Fruit fly (Drosophila melanogaster): ENCODE data around the gene Itgbn.

The Itgbn gene

DNA sequence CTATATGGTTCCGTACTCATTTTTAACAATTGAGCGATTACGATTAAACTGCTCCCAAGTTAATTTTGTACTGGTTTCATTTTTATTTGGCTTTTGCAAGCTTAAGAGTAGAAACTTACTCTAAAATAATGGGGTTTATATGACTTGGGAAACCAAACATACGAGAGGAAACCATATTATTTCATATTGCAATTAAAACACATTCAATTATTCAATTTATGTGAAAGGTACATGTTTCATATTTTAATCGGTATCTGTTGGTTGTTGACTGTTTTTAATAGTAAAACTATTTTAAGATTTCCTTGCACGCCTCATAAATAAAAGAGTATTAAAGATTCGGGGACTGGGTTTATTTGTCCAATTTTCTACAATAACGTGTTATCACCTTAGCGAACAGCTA lies 31.4 kb downstream of the Itgbn start, which contains the start of gene CG33510:
CG33510 (minus strand) TSS at position 59 of the 400 bp plus-strand sequence.
- TF ChIP-seq woc (GFP tag; optimal IDR thresholded peaks at IDR 0.05) (no peak), dl (GFP tag; optimal IDR thresholded peaks at IDR 0.05; ENCODE audit: insufficient read depth in 1 of 2, partially characterized antibody in 2 of 2) (no peak), brk (GFP tag; optimal IDR thresholded peaks at IDR 0.05) (no peak), fru (GFP tag; optimal IDR thresholded peaks at IDR 0.05) (peak; percentile 57), Dfd (GFP tag; optimal IDR thresholded peaks at IDR 0.05) (no peak), Abd-B (GFP tag; optimal IDR thresholded peaks at IDR 0.05) (no peak), Dif (GFP tag; optimal IDR thresholded peaks at IDR 0.05; ENCODE audit: partially characterized antibody) (no peak), tai (GFP tag; optimal IDR thresholded peaks at IDR 0.05) (no peak), Sp1 (GFP tag; optimal IDR thresholded peaks at IDR 0.05) (no peak), HLH106 (tag; optimal IDR thresholded peaks at IDR 0.05) (no peak), usp (GFP tag; optimal IDR thresholded peaks at IDR 0.05) (no peak), psq (GFP tag; optimal IDR thresholded peaks at IDR 0.05) (no peak), Vsx2 (GFP tag; optimal IDR thresholded peaks at IDR 0.05; ENCODE audit: partially characterized antibody) (no peak), Jra (GFP tag; optimal IDR thresholded peaks at IDR 0.05) (no peak), rgr (GFP tag; optimal IDR thresholded peaks at IDR 0.05) (peak; percentile 6), sage (GFP tag; optimal IDR thresholded peaks at IDR 0.05) (no peak), Myc (optimal IDR thresholded peaks at IDR 0.05) (no peak), Hr78 (GFP tag; optimal IDR thresholded peaks at IDR 0.05) (no peak), br (GFP tag; optimal IDR thresholded peaks at IDR 0.05) (no peak), dsf (GFP tag; optimal IDR thresholded peaks at IDR 0.05; ENCODE audit: borderline replicate concordance) (no peak), OdsH (GFP tag; optimal IDR thresholded peaks at IDR 0.05) (no peak), sv (GFP tag; optimal IDR thresholded peaks at IDR 0.05) (no peak), CG9705 (GFP tag; optimal IDR thresholded peaks at IDR 0.05) (no peak), foxo (GFP tag; optimal IDR thresholded peaks at IDR 0.05) (peak in 1 of 2 experiments; percentile 20), ey (GFP tag; optimal IDR thresholded peaks at IDR 0.05) (no peak), Mio (GFP tag; optimal IDR thresholded peaks at IDR 0.05) (no peak), h (GFP tag; optimal IDR thresholded peaks at IDR 0.05) (peak; percentile 31), CrebA (GFP tag; optimal IDR thresholded peaks at IDR 0.05; ENCODE audit: borderline replicate concordance) (no peak), Hr83 (GFP tag; optimal IDR thresholded peaks at IDR 0.05; ENCODE audit: poor library complexity, severe bottlenecking) (no peak), Hnf4 (GFP tag; optimal IDR thresholded peaks at IDR 0.05) (no peak), pan (optimal IDR thresholded peaks at IDR 0.05) (no peak), CG32264 (GFP tag; optimal IDR thresholded peaks at IDR 0.05) (no peak), Rel (GFP tag; optimal IDR thresholded peaks at IDR 0.05) (no peak), Rel (tag; optimal IDR thresholded peaks at IDR 0.05) (no peak)

DNA sequence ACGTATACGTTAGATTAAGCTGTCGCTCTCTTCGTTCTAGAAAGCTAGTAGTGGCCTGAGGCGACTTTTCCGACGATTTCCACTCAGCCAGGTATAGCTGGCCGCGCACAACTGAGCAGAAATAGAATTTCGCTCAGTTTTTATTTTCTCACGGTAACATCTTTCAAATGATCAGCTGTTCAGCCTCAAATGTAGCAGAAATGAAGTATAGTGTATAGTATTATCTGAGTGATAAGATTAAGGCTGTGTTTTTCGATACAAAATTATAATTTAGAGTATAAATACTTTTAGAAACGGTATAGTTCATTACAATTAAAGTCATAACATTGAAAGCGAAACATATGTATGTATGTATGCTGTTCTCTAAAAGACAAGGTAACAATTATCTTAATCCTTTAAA lies 33.6 kb downstream of the Itgbn start, which contains the start of gene CG33509:
CG33509 (minus strand) TSS at position 101 of the 400 bp plus-strand sequence.
- TF ChIP-seq h (GFP tag; optimal IDR thresholded peaks at IDR 0.05) (no peak), dmrt93B (GFP tag; optimal IDR thresholded peaks at IDR 0.05) (no peak)

DNA sequence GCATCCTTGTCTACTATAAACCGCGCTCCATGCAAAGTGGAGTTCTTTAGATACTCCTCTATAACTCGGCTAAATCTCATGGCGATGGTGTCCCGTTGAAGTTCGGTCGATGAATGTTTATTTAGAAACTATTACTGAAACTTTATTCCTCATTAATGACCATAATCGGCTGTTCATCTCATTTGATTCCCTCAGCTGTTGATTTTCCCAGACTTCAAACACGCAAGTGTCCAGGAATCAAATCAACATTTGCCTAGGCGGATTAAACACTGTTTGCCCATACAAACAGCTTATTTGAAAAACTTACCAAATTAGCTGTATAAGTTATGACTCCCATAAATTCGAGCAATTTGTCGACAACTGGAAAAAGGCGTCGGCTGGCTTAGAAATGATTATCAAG lies 35.8 kb downstream of the Itgbn start, which contains the start of gene ppk13:
ppk13 (minus strand) TSS at position 101 of the 400 bp plus-strand sequence.
- TF ChIP-seq Hnf4 (GFP tag; optimal IDR thresholded peaks at IDR 0.05) (no peak), dsf (GFP tag; optimal IDR thresholded peaks at IDR 0.05; ENCODE audit: borderline replicate concordance) (no peak), fru (GFP tag; optimal IDR thresholded peaks at IDR 0.05) (no peak), dmrt93B (GFP tag; optimal IDR thresholded peaks at IDR 0.05) (no peak), lola (GFP tag; optimal IDR thresholded peaks at IDR 0.05) (no peak), Jra (GFP tag; optimal IDR thresholded peaks at IDR 0.05) (no peak), Hr83 (GFP tag; optimal IDR thresholded peaks at IDR 0.05; ENCODE audit: poor library complexity, severe bottlenecking) (no peak), Dif (GFP tag; optimal IDR thresholded peaks at IDR 0.05; ENCODE audit: partially characterized antibody) (no peak), Abd-B (GFP tag; optimal IDR thresholded peaks at IDR 0.05) (no peak), HLH106 (tag; optimal IDR thresholded peaks at IDR 0.05) (no peak), br (GFP tag; optimal IDR thresholded peaks at IDR 0.05) (no peak)

DNA sequence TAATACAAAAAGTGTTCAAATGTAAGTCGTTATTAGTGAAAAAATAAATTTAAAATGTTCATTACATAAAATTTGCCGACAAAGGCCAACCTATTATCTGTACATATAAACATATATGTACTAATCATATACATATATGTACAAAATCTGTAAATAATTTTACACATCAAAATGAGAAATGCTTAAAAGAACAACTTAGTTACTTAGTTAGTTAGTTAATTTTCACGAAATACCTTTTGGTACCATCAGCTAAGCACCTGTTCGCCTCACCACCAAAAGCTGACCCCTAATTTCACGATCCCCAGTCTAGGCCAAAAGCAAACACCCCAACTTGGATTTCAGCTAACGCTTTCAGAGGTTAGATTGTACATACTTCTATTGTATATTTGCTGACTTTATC lies 36.2 kb downstream of the Itgbn start, which contains the start of gene CG9259:
CG9259 (plus strand) TSS at position 301 of the 400 bp plus-strand sequence.
- TF ChIP-seq HLH106 (tag; optimal IDR thresholded peaks at IDR 0.05) (no peak), psq (GFP tag; optimal IDR thresholded peaks at IDR 0.05) (no peak), sage (GFP tag; optimal IDR thresholded peaks at IDR 0.05) (no peak), Sp1 (GFP tag; optimal IDR thresholded peaks at IDR 0.05) (no peak), usp (GFP tag; optimal IDR thresholded peaks at IDR 0.05) (no peak), brk (GFP tag; optimal IDR thresholded peaks at IDR 0.05) (no peak)
